Fruit fly (Drosophila melanogaster) whole organism: ENCODE measurements around the gene neo.
A peak's percentile ranks its signal among the peaks of the same experiment; 100 is the strongest.

Experiments used
- CG8478 ChIP-seq: fragments of >200 bp; optimal IDR thresholded peaks from 2 replicates; lab custom pipeline; 2018; ENCODE audit warnings: inconsistent platforms
- Dll ChIP-seq: fragments of >200 bp; optimal IDR thresholded peaks from 2 replicates; lab custom pipeline; 2017
- EcR ChIP-seq, 2 experiments: fragments of >200 bp; optimal IDR thresholded peaks; 2 replicates each; lab custom pipeline; 2017; ENCODE audit warnings: missing biosample characterization in 2 of 2, missing genetic modification characterization in 2 of 2, missing genetic modification reagents in 2 of 2
- pan ChIP-seq: fragments of >200 bp; optimal IDR thresholded peaks from 2 replicates; lab custom pipeline; 2017
- psq ChIP-seq: fragments of >200 bp; optimal IDR thresholded peaks from 2 replicates; lab custom pipeline; 2017
- usp ChIP-seq: fragments of >200 bp; optimal IDR thresholded peaks from 2 replicates; lab custom pipeline; 2017; ENCODE audit warnings: missing biosample characterization, missing genetic modification characterization, mixed read lengths

The neo gene

dm6 chr3R:29778985-29779298 is 40.0 kb upstream of the neo start:
- no peak for TF ChIP-seq pan (lab: Kevin White, UChicago)
- TF ChIP-seq psq (lab: Kevin White, UChicago) = no peak
- TF ChIP-seq Dll (lab: Kevin White, UChicago) = no peak
- TF ChIP-seq CG8478 (lab: Kevin White, UChicago) = no peak

- TF ChIP-seq pan (lab: Kevin White, UChicago) (no peak), usp (GFP tag; lab: Kevin White, UChicago) (no peak), EcR (GFP tag; optimal IDR thresholded peaks at IDR 0.05; lab: Kevin White, UChicago) (no peak), Dll (lab: Kevin White, UChicago) (no peak), CG8478 (lab: Kevin White, UChicago) (no peak), psq (lab: Kevin White, UChicago) (no peak)
Observed at dm6 chr3R:29780402-29781029, 38.4 kb upstream of the neo start, which contains the start of gene fig. fig (minus strand) TSS chr3R:29780452.

DNA sequence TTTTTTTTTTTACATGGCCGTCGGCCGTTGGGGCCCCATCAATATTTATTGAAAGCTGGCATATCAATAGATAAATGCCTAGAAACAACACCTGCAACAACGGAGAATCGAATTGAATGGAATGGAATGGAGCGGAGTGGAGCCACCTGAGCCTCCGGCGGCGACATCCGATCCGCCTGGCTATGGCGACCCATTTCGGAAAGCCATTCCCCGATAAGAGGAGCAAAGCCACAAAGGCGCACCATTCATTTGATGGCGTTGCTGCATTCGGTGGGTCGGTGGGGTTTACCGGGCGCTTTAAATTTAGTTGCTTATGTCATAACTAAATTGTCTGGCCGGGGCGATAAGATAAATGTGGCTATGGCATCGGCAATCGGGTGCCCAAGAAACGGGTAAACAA is 37.1 kb upstream of the neo start:
- no peak for TF ChIP-seq EcR (GFP tag; optimal IDR thresholded peaks at IDR 0.05; lab: Kevin White, UChicago)
- TF ChIP-seq psq (lab: Kevin White, UChicago) = no peak
- no peak for TF ChIP-seq CG8478 (lab: Kevin White, UChicago)
- TF ChIP-seq pan (lab: Kevin White, UChicago) = no peak
- no peak for TF ChIP-seq usp (GFP tag; lab: Kevin White, UChicago)
- no peak for TF ChIP-seq Dll (lab: Kevin White, UChicago)

DNA sequence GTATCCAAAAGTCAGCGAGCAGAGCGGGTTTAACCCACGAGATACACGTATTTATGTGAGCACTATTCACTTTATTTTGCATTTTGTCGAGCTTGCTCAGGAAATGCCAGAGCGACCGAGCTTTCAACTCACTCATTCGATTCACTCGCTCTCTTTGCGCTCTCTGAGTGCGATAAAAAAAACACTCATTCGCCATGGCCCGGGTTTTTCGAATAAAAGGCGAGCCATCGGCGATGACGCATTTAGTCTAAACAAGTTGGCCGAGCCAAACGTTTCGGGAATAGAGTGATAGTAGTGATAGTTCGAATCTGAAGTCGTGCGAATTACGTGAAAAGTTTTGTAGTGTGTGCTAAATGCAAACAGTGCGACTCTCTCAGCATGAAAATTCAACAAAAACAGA is 36.6 kb upstream of the neo start:
- TF ChIP-seq Dll (lab: Kevin White, UChicago) (peak; percentile 75), CG8478 (lab: Kevin White, UChicago) (no peak)

DNA sequence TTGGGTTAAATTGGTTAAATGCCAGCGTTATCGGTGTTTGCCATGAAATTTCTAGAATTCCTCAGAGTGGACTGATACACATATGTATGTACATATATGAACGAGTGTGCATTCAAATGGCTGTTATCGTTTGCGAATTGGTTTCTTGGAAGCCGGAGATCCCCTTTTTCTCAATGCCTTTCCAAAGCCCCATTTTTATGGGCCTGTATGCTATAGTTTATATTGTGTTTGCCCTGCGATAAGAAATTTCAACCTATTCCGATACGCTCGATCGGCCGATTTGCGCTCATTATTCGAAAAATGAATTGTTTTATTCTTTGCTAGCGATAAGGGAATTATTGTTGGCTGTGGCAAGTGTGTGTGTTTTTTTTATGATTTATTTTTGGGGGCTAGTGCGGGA is 35.7 kb upstream of the neo start:
- TF ChIP-seq Dll (lab: Kevin White, UChicago) (no peak), CG8478 (lab: Kevin White, UChicago) (no peak), EcR (GFP tag; optimal IDR thresholded peaks at IDR 0.05; lab: Kevin White, UChicago) (no peak), usp (GFP tag; lab: Kevin White, UChicago) (no peak), psq (lab: Kevin White, UChicago) (no peak), pan (lab: Kevin White, UChicago) (no peak)

DNA sequence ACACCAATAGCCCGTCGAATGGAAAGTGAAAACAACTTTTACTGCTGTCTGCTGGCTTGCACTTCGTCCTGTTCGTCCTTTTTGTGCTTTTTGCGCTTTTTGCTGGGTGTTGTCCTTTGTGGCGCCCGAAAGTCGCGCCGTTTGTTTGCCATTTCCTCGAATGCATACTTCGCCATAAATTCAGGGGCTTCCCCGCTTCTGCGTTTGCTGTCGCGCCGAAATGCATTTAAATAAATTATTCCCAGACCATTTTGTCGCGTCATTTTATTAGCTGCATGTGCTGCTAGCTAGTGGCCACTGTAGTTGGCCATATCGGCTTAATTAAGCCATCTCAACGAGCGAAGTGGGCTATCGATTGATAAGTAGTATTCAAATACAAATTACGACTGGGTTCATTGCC is 33.7 kb upstream of the neo start:
- no peak for TF ChIP-seq Dll (lab: Kevin White, UChicago)

DNA sequence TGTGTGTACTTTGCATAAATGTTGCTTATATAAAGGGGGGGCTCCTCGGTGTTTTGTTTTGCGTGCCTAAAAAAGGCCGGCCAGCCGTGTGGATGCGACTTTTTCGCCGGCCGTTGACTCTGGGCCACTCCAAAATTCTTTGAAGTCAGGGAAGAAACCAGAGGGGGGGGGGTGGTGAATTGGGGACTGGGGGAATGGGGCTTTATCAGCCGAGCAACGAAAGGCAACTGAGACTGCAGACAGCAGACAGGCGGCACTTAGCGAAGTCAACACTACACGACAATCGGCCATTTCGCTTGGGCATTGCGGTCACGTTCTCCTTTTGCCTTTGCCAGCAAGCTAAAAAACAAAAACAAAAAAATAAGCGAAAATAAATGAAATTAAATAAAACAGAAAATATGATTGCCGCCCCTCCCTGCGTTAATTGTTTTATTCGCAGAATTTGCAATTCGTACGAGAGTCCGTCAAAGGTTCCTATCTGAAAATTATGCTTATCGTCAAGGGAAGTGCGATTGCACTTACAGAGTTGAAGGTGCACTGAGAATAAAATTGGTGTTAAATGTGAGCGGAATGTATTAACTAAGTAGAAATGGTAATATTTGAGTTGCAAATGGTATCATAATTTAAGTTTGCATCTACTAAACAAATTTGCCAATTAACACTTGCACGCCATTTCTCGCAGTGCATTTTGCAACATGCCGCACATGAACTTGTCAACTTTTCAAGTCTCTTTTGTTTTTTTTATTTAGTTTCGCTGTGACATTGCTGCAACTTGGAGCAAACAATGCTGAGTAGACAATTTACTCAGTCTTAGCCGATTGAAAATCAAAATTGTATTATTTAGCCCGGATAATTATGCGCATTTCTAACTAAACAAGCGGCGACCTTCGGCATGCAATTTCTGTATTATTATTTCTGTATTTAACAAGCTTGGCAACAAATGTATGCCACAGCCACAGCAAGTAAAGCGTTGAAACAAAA is 32.6 kb upstream of the neo start:
- TF ChIP-seq usp (GFP tag; lab: Kevin White, UChicago) (no peak), CG8478 (lab: Kevin White, UChicago) (no peak), Dll (lab: Kevin White, UChicago) (no peak), EcR (GFP tag; optimal IDR thresholded peaks at IDR 0.05; lab: Kevin White, UChicago) (no peak), pan (lab: Kevin White, UChicago) (no peak), psq (lab: Kevin White, UChicago) (no peak)

DNA sequence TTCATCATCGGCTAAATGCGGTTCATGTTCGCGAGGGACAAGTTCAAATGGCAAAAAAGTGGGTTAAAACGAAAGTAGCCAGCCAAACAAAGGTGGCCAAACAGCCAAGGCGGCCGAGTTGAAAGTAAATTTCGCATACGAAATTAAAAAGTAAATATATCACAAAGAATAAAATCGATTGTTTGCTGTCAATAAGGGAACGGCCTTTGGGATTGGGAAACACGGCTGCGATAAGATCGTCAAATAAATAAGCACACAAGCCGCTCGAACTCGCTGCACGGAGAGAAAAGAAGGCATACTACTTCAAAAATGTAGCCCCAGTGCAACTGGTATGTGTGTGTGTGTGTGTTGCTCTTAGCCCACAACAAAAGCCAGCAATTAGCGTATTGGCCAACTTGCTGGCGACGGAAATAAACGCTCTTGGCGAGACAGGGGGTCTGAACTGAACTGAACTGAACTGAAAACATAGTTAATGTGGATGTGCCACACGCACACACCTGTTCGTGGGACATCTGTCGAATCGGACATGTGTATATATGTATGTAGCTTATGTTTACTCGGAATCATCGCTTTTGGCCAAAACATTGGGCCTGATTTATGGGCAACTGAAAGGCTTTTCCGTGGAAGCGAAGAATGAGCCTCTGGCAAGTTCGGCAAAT is 30.9 kb upstream of the neo start:
- no peak for TF ChIP-seq usp (GFP tag; lab: Kevin White, UChicago)
- no peak for TF ChIP-seq EcR (GFP tag; optimal IDR thresholded peaks at IDR 0.05; lab: Kevin White, UChicago)

dm6 chr3R:29790183-29790582 is 28.7 kb upstream of the neo start:
- TF ChIP-seq EcR (GFP tag; optimal IDR thresholded peaks at IDR 0.05; lab: Kevin White, UChicago) (no peak), pan (lab: Kevin White, UChicago) (no peak), Dll (lab: Kevin White, UChicago) (no peak), usp (GFP tag; lab: Kevin White, UChicago) (no peak), psq (lab: Kevin White, UChicago) (no peak), CG8478 (lab: Kevin White, UChicago) (no peak)

DNA sequence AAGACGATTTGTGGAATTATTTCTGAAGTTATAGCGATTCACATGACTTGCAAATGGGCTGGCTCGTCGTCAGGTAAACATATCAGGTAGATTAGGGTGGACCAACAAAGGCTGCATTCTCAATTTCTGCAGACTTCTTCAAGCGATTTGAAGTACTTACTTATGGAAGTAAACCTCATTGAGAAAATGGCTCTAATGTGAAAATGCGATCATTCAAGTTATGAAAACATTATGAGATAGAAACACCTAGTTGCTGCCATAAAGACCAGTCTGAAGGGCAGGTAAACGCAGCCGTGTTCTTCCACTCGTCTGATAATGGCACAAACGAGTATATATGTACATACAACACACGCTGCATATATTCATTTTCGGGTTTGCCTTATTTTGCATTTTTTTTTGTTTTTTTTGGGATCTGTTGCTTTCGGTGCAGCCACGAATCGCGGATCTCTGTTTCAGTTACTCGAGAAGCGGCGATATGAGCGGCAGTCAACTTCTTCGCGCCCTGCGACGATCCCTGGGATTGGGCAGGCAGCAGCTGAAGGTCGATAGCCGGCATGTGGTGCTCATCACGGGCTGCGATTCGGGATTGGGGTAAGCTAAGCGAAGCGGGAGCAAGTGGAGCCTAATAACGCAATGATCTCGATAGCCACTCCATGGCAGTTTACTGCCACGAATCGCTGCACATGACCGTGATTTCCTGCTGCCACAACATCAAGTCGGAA is 24.6 kb upstream of the neo start, which contains the start of gene sro:
Gene sro, plus strand, starts transcription at position 437 of the 722 bp plus-strand sequence.
- TF ChIP-seq Dll (lab: Kevin White, UChicago) = no peak

DNA sequence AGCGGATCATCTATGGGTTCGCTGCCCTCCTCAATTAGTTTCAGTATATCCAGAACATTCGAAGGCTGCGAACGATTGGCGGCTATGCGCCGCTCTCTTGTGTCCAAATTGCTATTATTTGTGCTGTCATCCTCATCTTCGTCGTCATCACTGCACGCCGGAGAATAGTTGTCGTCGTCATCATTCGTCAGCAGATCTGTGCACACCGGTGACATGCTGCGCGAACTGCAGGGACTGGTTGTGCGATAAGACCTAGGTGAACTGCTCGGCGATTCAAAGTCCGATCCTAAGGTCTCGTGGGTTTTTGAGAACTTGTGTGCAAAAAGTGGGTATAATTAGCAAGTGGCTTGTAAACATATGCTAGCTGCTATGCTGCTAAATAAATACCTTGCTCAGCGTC is 21.7 kb upstream of the neo start:
- TF ChIP-seq EcR (GFP tag; optimal IDR thresholded peaks at IDR 0.05; lab: Kevin White, UChicago) (no peak), usp (GFP tag; lab: Kevin White, UChicago) (no peak), psq (lab: Kevin White, UChicago) (no peak), pan (lab: Kevin White, UChicago) (no peak), CG8478 (lab: Kevin White, UChicago) (no peak), Dll (lab: Kevin White, UChicago) (no peak)
